Worm (Caenorhabditis elegans) whole organism, L3 larva: ENCODE results near the gene rpn-13.

Experiments
- aly-2 ChIP-seq: fragments of 150-350 bp; optimal IDR thresholded peaks from 2 replicates; lab custom pipeline; 2014; ENCODE audit warnings: missing biosample characterization, missing genetic modification characterization
- ama-1 ChIP-seq: fragments of 150-350 bp; optimal IDR thresholded peaks from 2 replicates; lab custom pipeline; 2018
- ceh-28 ChIP-seq: fragments of 150-350 bp; optimal IDR thresholded peaks from 2 replicates; lab custom pipeline; 2014; ENCODE audit warnings: missing biosample characterization, missing genetic modification reagents, missing genetic modification characterization
- elt-3 ChIP-seq, 3 experiments: fragments of 150-350 bp in 1 of 3; sonication (generic microtip) in 2 of 3; optimal IDR thresholded peaks; 2 replicates in 2 of 3; 4 replicates in 1 of 3; lab custom pipeline; 2014 to 2017; ENCODE audit warnings: missing biosample characterization in 3 of 3, missing genetic modification characterization in 3 of 3
- mdl-1 ChIP-seq: fragments of 150-350 bp; optimal IDR thresholded peaks from 2 replicates; lab custom pipeline; 2014; ENCODE audit warnings: missing biosample characterization, missing genetic modification characterization
- nhr-11 ChIP-seq: fragments of 150-350 bp; optimal IDR thresholded peaks from 2 replicates; lab custom pipeline; 2014; ENCODE audit warnings: missing biosample characterization, missing genetic modification characterization
- nhr-237 ChIP-seq: fragments of 150-350 bp; optimal IDR thresholded peaks from 2 replicates; lab custom pipeline; 2014; ENCODE audit warnings: missing biosample characterization, missing genetic modification characterization
- nhr-76 ChIP-seq: fragments of 150-350 bp; sonication (generic microtip); optimal IDR thresholded peaks from 5 replicates; lab custom pipeline; 2014; ENCODE audit warnings: missing biosample characterization, missing genetic modification characterization
- nhr-77 ChIP-seq: fragments of 150-350 bp; optimal IDR thresholded peaks from 2 replicates; lab custom pipeline; 2014; ENCODE audit warnings: missing biosample characterization, missing genetic modification characterization
- sea-2 ChIP-seq: fragments of 150-350 bp; sonication (generic microtip); optimal IDR thresholded peaks from 4 replicates; lab custom pipeline; 2014; ENCODE audit warnings: missing biosample characterization, missing genetic modification reagents, missing genetic modification characterization
- unc-39 ChIP-seq: sonication (generic microtip); optimal IDR thresholded peaks from 4 replicates; lab custom pipeline; 2017; ENCODE audit warnings: missing biosample characterization, missing genetic modification characterization

DNA sequence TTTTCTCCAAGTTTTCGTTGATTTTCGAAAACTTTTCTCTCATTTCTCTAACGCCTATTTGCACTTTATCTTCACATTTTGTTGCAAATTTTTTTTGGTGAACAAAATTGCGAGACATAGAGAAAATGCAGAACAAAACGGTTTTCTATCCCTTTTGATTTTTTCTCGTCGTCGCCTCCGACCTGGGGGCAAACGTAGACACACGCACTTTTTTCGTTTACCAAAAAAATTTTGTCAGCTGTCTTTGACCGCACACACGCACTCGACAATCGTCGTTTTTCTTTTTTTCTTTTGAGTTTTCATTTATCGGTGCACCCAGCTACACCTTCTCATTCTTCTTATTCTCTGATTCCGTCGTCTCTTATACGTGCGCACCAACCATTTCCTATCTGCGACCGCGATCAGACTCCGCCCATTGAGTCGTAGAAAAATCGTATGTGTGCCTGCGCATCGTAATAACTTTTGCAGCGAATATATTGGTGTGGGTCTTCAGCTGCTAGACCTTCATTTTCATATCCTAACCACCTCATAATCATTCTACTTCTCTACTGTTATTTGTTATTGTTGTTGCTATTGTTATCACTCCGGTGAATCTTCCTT is 20.7 kb upstream of the rpn-13 start:
- TF ChIP-seq ceh-28 (tag; lab: Kevin White, UChicago) (no peak), mdl-1 (tag; lab: Kevin White, UChicago) (no peak), nhr-76 (tag; lab: Kevin White, UChicago) (no peak), unc-39 (no peak), nhr-11 (tag; lab: Kevin White, UChicago) (no peak), ama-1 (lab: Kevin White, UChicago) (peak; percentile 31), sea-2 (no peak), elt-3 (tag; optimal IDR thresholded peaks at IDR 0.05; lab: Kevin White, UChicago) (no peak), aly-2 (tag; lab: Kevin White, UChicago) (no peak), nhr-237 (tag; lab: Kevin White, UChicago) (no peak), nhr-77 (tag; lab: Kevin White, UChicago) (no peak)
